Worm (Caenorhabditis elegans) whole organism, early embryonic: ENCODE results near the gene nhr-92.

ENCODE experiments used
- F13C5.2 ChIP-seq: sonication (generic microtip); optimal IDR thresholded peaks from 2 replicates; lab custom pipeline; 2017; ENCODE audit warnings: mild to moderate bottlenecking, missing genetic modification characterization, inconsistent platforms, missing compliant biosample characterization
- ama-1 ChIP-seq: fragments of 150-350 bp; optimal IDR thresholded peaks from 2 replicates; lab custom pipeline; 2014
- ceh-13 ChIP-seq: fragments of 200-800 bp; sonication (Bioruptor generic); optimal IDR thresholded peaks from 2 replicates; lab custom pipeline; 2018; ENCODE audit warnings: mild to moderate bottlenecking, missing genetic modification characterization, missing compliant biosample characterization
- ceh-36 ChIP-seq: sonication (generic microtip); optimal IDR thresholded peaks from 2 replicates; lab custom pipeline; 2016; ENCODE audit warnings: missing genetic modification characterization, inconsistent platforms, missing compliant biosample characterization
- ets-7 ChIP-seq: sonication (generic microtip); optimal IDR thresholded peaks from 2 replicates; lab custom pipeline; 2016; ENCODE audit warnings: missing genotype, missing genetic modification characterization, missing compliant biosample characterization
- hmg-4 ChIP-seq: fragments of 200-800 bp; sonication (Bioruptor generic); optimal IDR thresholded peaks from 2 replicates; lab custom pipeline; 2018; ENCODE audit warnings: mild to moderate bottlenecking, missing genetic modification characterization, missing compliant biosample characterization
- pes-1 ChIP-seq: fragments of 200-800 bp; sonication (Bioruptor generic); IDR thresholded peaks from 2 replicates; pipeline ENCODE4 v1.3.6; 2022; ENCODE audit warnings: missing genetic modification reagents, missing genetic modification characterization, missing compliant biosample characterization
- tbx-11 ChIP-seq: fragments of 200-800 bp; sonication (Bioruptor generic); IDR thresholded peaks from 2 replicates; pipeline ENCODE4 v1.3.6; 2022; ENCODE audit warnings: missing genetic modification characterization, missing compliant biosample characterization

- TF ChIP-seq ama-1 (lab: Kevin White, UChicago) (no peak), tbx-11 (no peak), ets-7 (tag; lab: Kevin White, UChicago) (no peak), pes-1 (no peak), ceh-36 (tag; lab: Kevin White, UChicago) (no peak), F13C5.2 (tag; lab: Kevin White, UChicago) (no peak), hmg-4 (GFP tag; lab: Kevin White, UChicago) (no peak), ceh-13 (GFP tag; lab: Kevin White, UChicago) (no peak)
Measured at ce11 chrIV:1672398-1672797, 52.5 kb downstream of the nhr-92 start, which contains the start of gene Y41D4B.1.
